Fruit fly (Drosophila melanogaster): Measurements from ENCODE around the gene CG6511.

DNA sequence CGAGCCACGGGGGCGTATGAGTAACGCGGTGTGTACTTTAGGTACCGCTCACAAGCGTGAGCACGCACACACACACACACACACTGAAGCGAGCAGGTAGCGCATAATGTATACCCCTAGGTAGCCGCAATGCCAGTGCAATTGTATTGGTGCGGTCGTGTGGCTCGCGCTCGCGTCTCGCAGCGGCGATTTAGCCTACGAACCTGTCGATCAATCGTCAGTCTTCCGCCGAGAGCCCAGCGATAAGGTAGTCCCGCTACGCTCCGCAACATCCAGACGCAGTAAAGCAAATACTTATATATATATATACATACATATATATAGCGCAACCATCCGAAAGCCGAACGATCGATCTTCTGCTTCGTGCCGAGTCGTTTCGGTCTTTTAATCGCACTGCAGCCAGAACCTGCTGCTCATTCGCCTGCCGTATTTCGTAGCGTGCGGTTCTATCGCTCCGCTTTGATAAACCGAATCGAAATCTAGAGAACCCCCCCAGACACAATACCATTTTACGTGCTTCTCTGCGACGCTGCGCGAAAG lies 45.5 kb upstream of the CG6511 start, which contains the start of gene hry:
- TF ChIP-seq cnc (optimal IDR thresholded peaks at IDR 0.05) (peak in 1 of 2 experiments; percentile 38), CG14711 (tag; optimal IDR thresholded peaks at IDR 0.05) (peak; percentile 58), tj (GFP tag; optimal IDR thresholded peaks at IDR 0.05) (peak; percentile 72), CG12768 (GFP tag; optimal IDR thresholded peaks at IDR 0.05) (peak; percentile 64)
